Worm (Caenorhabditis elegans): Measurements from ENCODE around the gene lmp-1.

DNA sequence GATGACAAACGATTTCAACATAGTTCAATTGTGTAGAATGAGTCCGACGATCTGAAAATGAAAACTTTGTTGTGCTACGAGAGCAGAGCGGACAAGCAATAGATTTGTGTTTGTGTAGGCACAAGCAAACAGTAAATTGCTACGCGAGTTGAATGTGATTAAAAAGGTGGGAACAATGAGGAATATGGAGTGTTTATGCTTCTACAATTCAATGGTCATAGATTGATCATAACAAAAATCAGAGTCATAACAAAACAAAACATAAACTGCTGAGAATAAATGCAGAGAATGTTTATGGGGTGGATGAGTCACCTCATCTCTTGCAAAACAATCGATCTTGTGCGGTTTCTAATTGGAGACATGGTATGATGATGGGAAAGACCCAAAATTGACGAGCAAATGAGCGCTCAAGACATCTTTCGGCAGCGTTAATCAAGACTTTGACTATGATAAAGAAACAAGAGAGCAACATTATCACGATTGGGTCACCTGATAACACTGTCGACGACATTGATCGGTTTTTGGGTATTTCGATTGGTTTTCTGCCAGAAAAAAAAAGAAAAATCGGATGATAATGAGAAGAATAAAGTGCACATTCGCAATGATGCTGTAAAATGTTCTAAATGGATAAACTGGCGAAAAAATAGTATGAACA lies at the start of gene lmp-1:
- TF ChIP-seq dao-5 (tag; optimal IDR thresholded peaks at IDR 0.05) = no peak
- no peak for TF ChIP-seq him-1 (tag; optimal IDR thresholded peaks at IDR 0.05)
- TF ChIP-seq W03F9.2 (tag; optimal IDR thresholded peaks at IDR 0.05) = no peak
